Worm (Caenorhabditis elegans): Measurements from ENCODE around the gene cht-4.

DNA sequence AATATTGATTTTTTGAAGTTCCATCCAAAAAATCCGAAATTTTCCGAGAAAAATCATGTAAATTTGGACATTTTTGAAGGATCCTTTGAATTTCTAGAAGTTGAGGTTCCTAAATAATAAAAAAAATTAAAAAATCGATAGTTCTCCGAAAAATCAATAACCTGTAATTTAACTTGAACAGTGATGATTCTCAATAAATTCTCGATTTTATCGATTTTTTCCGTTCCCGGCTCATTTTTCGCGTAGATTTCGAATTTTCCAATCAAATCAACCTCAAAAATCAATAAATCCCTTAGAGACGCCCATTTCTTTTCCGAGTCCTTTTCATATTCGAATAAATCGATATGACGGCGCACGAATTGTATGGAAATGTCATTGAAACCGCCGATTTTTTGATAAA is 49.6 kb downstream of the cht-4 start:
- no peak for TF ChIP-seq him-1 (tag; optimal IDR thresholded peaks at IDR 0.05)
- TF ChIP-seq W03F9.2 (tag; optimal IDR thresholded peaks at IDR 0.05), result no peak
- TF ChIP-seq dao-5 (tag; optimal IDR thresholded peaks at IDR 0.05), result no peak

All from whole organism, L4/young adult.